Worm (Caenorhabditis elegans): ENCODE results near the gene C54F6.15.

DNA sequence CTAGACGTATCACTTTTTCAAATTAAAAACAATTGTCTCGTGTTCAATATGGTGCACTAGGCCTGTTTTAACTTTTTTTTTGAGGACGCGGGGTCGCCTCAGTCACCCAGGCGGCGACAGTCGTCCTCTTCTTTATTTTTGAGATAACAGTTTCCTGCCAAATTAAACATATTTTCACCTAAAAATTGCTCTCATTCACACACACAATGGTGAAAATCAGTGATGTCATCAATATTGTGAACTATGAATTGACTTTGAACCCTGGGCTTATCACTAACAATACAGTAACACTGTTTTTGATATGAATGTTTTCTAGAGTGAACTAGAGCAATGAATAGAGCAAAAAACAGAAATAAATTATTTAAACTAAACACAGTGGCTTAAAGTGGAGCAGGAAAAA, 875 bp downstream of the C54F6.15 start:
- TF ChIP-seq aly-2 (tag; optimal IDR thresholded peaks at IDR 0.05) = no peak
- TF ChIP-seq snpc-4 (tag; optimal IDR thresholded peaks at IDR 0.05) = no peak
- no peak for TF ChIP-seq nhr-77 (tag; optimal IDR thresholded peaks at IDR 0.05)
- no peak for TF ChIP-seq ceh-9 (tag; optimal IDR thresholded peaks at IDR 0.05)
- peak; percentile 75 for TF ChIP-seq elt-2 (tag; optimal IDR thresholded peaks at IDR 0.05)
- TF ChIP-seq nhr-76 (tag; optimal IDR thresholded peaks at IDR 0.05) = no peak
- TF ChIP-seq nhr-11 (tag; optimal IDR thresholded peaks at IDR 0.05) = no peak
